Fruit fly (Drosophila melanogaster): Measurements from ENCODE around the gene Rph.
A peak's percentile ranks its signal among the peaks of the same experiment; 100 is the strongest.

DNA sequence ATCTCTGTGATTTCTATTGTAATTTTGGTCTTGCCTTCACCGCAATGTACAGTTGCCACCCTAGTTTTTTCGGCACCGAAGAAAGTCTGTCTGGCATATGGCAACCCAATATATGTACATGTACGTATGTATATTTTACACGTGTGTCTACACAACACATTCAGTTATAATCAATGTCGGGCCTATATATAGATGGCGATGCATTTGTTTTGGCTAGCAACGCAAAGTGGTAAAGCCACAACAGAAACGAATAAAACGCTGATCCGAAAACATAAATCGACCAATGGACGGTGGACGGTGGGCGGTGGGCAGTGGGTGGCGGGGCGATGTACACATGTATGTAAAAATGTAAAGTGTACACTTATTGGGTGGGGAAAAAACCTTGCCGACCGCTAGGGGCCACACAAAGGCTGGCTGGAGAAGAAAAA lies 28.9 kb downstream of the Rph start:
- no peak for TF ChIP-seq CG12768 (GFP tag; optimal IDR thresholded peaks at IDR 0.05)
- TF ChIP-seq cnc (optimal IDR thresholded peaks at IDR 0.05) = no peak
- no peak for TF ChIP-seq CG7045 (GFP tag; optimal IDR thresholded peaks at IDR 0.05)
- no peak for TF ChIP-seq ovo (GFP tag; optimal IDR thresholded peaks at IDR 0.05)
- TF ChIP-seq tj (GFP tag; optimal IDR thresholded peaks at IDR 0.05) = peak; percentile 89
- TF ChIP-seq bab1 (GFP tag; optimal IDR thresholded peaks at IDR 0.05) = no peak
- TF ChIP-seq Hr96 (GFP tag; optimal IDR thresholded peaks at IDR 0.05) = no peak
- TF ChIP-seq cic (GFP tag; optimal IDR thresholded peaks at IDR 0.05) = no peak
- no peak for TF ChIP-seq CG14711 (tag; optimal IDR thresholded peaks at IDR 0.05)
- no peak for TF ChIP-seq Crg-1 (GFP tag; optimal IDR thresholded peaks at IDR 0.05)

All from whole organism, adult.